Fruit fly (Drosophila melanogaster) whole organism, embryonic: Measurements from ENCODE around the gene ida.

ENCODE experiments used
- B-H2 ChIP-seq: fragments of 200-800 bp; sonication (Bioruptor generic); optimal IDR thresholded peaks from 2 replicates; lab custom pipeline; 2018; ENCODE audit warnings: missing biosample characterization, mild to moderate bottlenecking, missing genetic modification characterization
- BtbVII ChIP-seq: fragments of 200-800 bp; sonication (Bioruptor generic); optimal IDR thresholded peaks from 3 replicates; lab custom pipeline; 2017; ENCODE audit warnings: missing biosample characterization, mild to moderate bottlenecking, missing genetic modification characterization
- CG10979 ChIP-seq: fragments of 200-800 bp; sonication (Bioruptor generic); optimal IDR thresholded peaks from 2 replicates; lab custom pipeline; 2018; ENCODE audit warnings: missing biosample characterization, mild to moderate bottlenecking, missing genetic modification characterization, moderate library complexity
- CG11085 ChIP-seq: fragments of 200-800 bp; sonication (Bioruptor generic); IDR thresholded peaks from 2 replicates; pipeline ENCODE4 v1.3.6; 2022; ENCODE audit warnings: missing biosample characterization, missing genetic modification characterization
- CG11504 ChIP-seq: fragments of 200-800 bp; sonication (Bioruptor generic); optimal IDR thresholded peaks from 3 replicates; lab custom pipeline; 2019; ENCODE audit warnings: missing biosample characterization, mild to moderate bottlenecking, missing genetic modification characterization, moderate library complexity
- CG11723 ChIP-seq: fragments of 200-800 bp; sonication (Bioruptor generic); optimal IDR thresholded peaks from 2 replicates; lab custom pipeline; 2017; ENCODE audit warnings: missing biosample characterization, mild to moderate bottlenecking, missing genetic modification characterization
- CG12071 ChIP-seq: fragments of 200-800 bp; sonication (Bioruptor generic); optimal IDR thresholded peaks from 3 replicates; lab custom pipeline; 2018; ENCODE audit warnings: missing biosample characterization, mild to moderate bottlenecking, missing genetic modification characterization
- CG13624 ChIP-seq: fragments of 200-800 bp; sonication (Bioruptor generic); optimal IDR thresholded peaks from 2 replicates; lab custom pipeline; 2016; ENCODE audit warnings: missing biosample characterization, missing genetic modification characterization
- CG15514 ChIP-seq: fragments of 200-800 bp; sonication (Bioruptor generic); optimal IDR thresholded peaks from 3 replicates; lab custom pipeline; 2017; ENCODE audit warnings: missing biosample characterization, missing genetic modification characterization, mild to moderate bottlenecking, moderate library complexity, missing genetic modification reagents
- CG15601 ChIP-seq: fragments of 200-800 bp; sonication (Bioruptor generic); optimal IDR thresholded peaks from 3 replicates; lab custom pipeline; 2019; ENCODE audit warnings: missing biosample characterization, mild to moderate bottlenecking, missing genetic modification characterization, moderate library complexity
- CG15696 ChIP-seq: fragments of 200-800 bp; sonication (Bioruptor generic); optimal IDR thresholded peaks from 2 replicates; lab custom pipeline; 2019; ENCODE audit warnings: missing biosample characterization, mild to moderate bottlenecking, missing genetic modification characterization, moderate library complexity
- CG1602 ChIP-seq: fragments of 200-800 bp; sonication (Bioruptor generic); optimal IDR thresholded peaks from 3 replicates; lab custom pipeline; 2016; ENCODE audit warnings: missing biosample characterization, missing genetic modification characterization
- CG17802 ChIP-seq: fragments of 200-800 bp; sonication (Bioruptor generic); optimal IDR thresholded peaks from 2 replicates; lab custom pipeline; 2018; ENCODE audit warnings: missing biosample characterization, mild to moderate bottlenecking, missing genetic modification characterization, moderate library complexity
- CG17912 ChIP-seq: fragments of 200-800 bp; sonication (Bioruptor generic); optimal IDR thresholded peaks from 2 replicates; lab custom pipeline; 2018; ENCODE audit warnings: missing biosample characterization, mild to moderate bottlenecking, missing genetic modification characterization
- CG18262 ChIP-seq: fragments of 200-800 bp; optimal IDR thresholded peaks from 3 replicates; lab custom pipeline; 2019; ENCODE audit warnings: missing biosample characterization, mild to moderate bottlenecking, missing genetic modification characterization, moderate library complexity
- CG2712 ChIP-seq: fragments of 200-800 bp; optimal IDR thresholded peaks from 3 replicates; lab custom pipeline; 2019; ENCODE audit warnings: missing biosample characterization, mild to moderate bottlenecking, missing genetic modification characterization, moderate library complexity
- CG2875 ChIP-seq: fragments of 200-800 bp; sonication (Bioruptor generic); optimal IDR thresholded peaks from 2 replicates; lab custom pipeline; 2017; ENCODE audit warnings: missing biosample characterization, mild to moderate bottlenecking, missing genetic modification characterization, missing genetic modification reagents
- CG33213 ChIP-seq: fragments of 200-800 bp; sonication (Bioruptor generic); optimal IDR thresholded peaks from 3 replicates; lab custom pipeline; 2016; ENCODE audit warnings: missing biosample characterization, missing genetic modification characterization
- CG4404 ChIP-seq: fragments of 200-800 bp; sonication (Bioruptor generic); IDR thresholded peaks from 2 replicates; pipeline ENCODE4 v1.3.6; 2022; ENCODE audit warnings: missing biosample characterization, missing genetic modification characterization
- CG4854 ChIP-seq: fragments of 200-800 bp; sonication (Bioruptor generic); optimal IDR thresholded peaks from 2 replicates; lab custom pipeline; 2016; ENCODE audit warnings: missing biosample characterization, missing genetic modification characterization, inconsistent platforms
- CG6272 ChIP-seq: fragments of 200-800 bp; sonication (Bioruptor generic); IDR thresholded peaks from 2 replicates; pipeline ENCODE4 v1.3.6; 2022; ENCODE audit warnings: missing biosample characterization, missing genetic modification characterization
- CG6813 ChIP-seq: fragments of 200-800 bp; sonication (Bioruptor generic); optimal IDR thresholded peaks from 2 replicates; lab custom pipeline; 2017; ENCODE audit warnings: missing biosample characterization, missing genetic modification characterization, mild to moderate bottlenecking, moderate library complexity, missing genetic modification reagents
- CG7556 ChIP-seq: fragments of 200-800 bp; sonication (Bioruptor generic); optimal IDR thresholded peaks from 2 replicates; lab custom pipeline; 2017; ENCODE audit warnings: missing biosample characterization, mild to moderate bottlenecking, missing genetic modification characterization
- CG9797 ChIP-seq: fragments of 200-800 bp; sonication (Bioruptor generic); optimal IDR thresholded peaks from 3 replicates; lab custom pipeline; 2018; ENCODE audit warnings: missing biosample characterization, mild to moderate bottlenecking, missing genetic modification characterization
- CG9817 ChIP-seq: fragments of 200-800 bp; sonication (Bioruptor generic); optimal IDR thresholded peaks from 2 replicates; lab custom pipeline; 2018; ENCODE audit warnings: missing biosample characterization, mild to moderate bottlenecking, missing genetic modification characterization, moderate library complexity
- Hsf ChIP-seq: fragments of 200-800 bp; sonication (Bioruptor generic); optimal IDR thresholded peaks from 3 replicates; lab custom pipeline; 2016; ENCODE audit warnings: missing biosample characterization, missing genetic modification characterization
- Med ChIP-seq: fragments of 200-800 bp; sonication (Bioruptor generic); peaks from one replicate; lab custom pipeline; 2016; ENCODE audit warnings: missing biosample characterization, missing genetic modification characterization, mild to moderate bottlenecking, inconsistent platforms, moderate library complexity
- Mes4 ChIP-seq: fragments of 200-800 bp; sonication (Bioruptor generic); optimal IDR thresholded peaks from 2 replicates; lab custom pipeline; 2016; ENCODE audit warnings: missing biosample characterization, missing genetic modification characterization
- Myb ChIP-seq: fragments of 200-800 bp; sonication (Bioruptor generic); optimal IDR thresholded peaks from 2 replicates; lab custom pipeline; 2016; ENCODE audit warnings: missing biosample characterization, missing genetic modification characterization
- NC2β ChIP-seq: fragments of 200-800 bp; sonication (Bioruptor generic); optimal IDR thresholded peaks from 2 replicates; lab custom pipeline; 2016; ENCODE audit warnings: missing biosample characterization, missing genetic modification characterization
- Sin3A ChIP-seq: fragments of >200 bp; optimal IDR thresholded peaks from 2 replicates; lab custom pipeline; 2018
- Sry-δ ChIP-seq: fragments of 200-800 bp; sonication (Bioruptor generic); optimal IDR thresholded peaks from 2 replicates; lab custom pipeline; 2016; ENCODE audit warnings: missing biosample characterization, missing genetic modification characterization
- Usf ChIP-seq: fragments of 200-800 bp; sonication (Bioruptor generic); optimal IDR thresholded peaks from 2 replicates; lab custom pipeline; 2017; ENCODE audit warnings: missing genotype, missing biosample characterization, missing genetic modification characterization
- Vsx1 ChIP-seq: fragments of 200-800 bp; sonication (Bioruptor generic); optimal IDR thresholded peaks from 2 replicates; lab custom pipeline; 2017; ENCODE audit warnings: missing biosample characterization, mild to moderate bottlenecking, missing genetic modification characterization, missing genetic modification reagents
- bigmax ChIP-seq: fragments of 200-800 bp; sonication (Bioruptor generic); optimal IDR thresholded peaks from 2 replicates; lab custom pipeline; 2018; ENCODE audit warnings: missing biosample characterization, mild to moderate bottlenecking, missing genetic modification characterization
- dm ChIP-seq: fragments of 200-800 bp; sonication (Bioruptor generic); optimal IDR thresholded peaks from 3 replicates; lab custom pipeline; 2016; ENCODE audit warnings: missing biosample characterization, missing genetic modification characterization
- eve ChIP-seq, 2 experiments: fragments of >200 bp; optimal IDR thresholded peaks; 2 replicates each; lab custom pipeline; 2017; ENCODE audit warnings: missing biosample characterization in 2 of 2, missing genetic modification characterization in 2 of 2
- exex ChIP-seq: fragments of 200-800 bp; sonication (Bioruptor generic); optimal IDR thresholded peaks from 4 replicates; lab custom pipeline; 2018; ENCODE audit warnings: missing biosample characterization, mild to moderate bottlenecking, missing genetic modification characterization, moderate library complexity
- eyg ChIP-seq: fragments of 200-800 bp; sonication (Bioruptor generic); optimal IDR thresholded peaks from 3 replicates; lab custom pipeline; 2016; ENCODE audit warnings: missing biosample characterization, missing genetic modification characterization
- fd102C ChIP-seq: fragments of 200-800 bp; sonication (Bioruptor generic); optimal IDR thresholded peaks from 2 replicates; lab custom pipeline; 2018; ENCODE audit warnings: missing biosample characterization, mild to moderate bottlenecking, missing genetic modification characterization, moderate library complexity
- grau ChIP-seq: fragments of 200-800 bp; optimal IDR thresholded peaks from 3 replicates; lab custom pipeline; 2019; ENCODE audit warnings: missing biosample characterization, mild to moderate bottlenecking, missing genetic modification characterization, moderate library complexity
- ind ChIP-seq: fragments of 200-800 bp; sonication (Bioruptor generic); optimal IDR thresholded peaks from 3 replicates; lab custom pipeline; 2016; ENCODE audit warnings: missing biosample characterization, missing genetic modification characterization
- org-1 ChIP-seq: fragments of 200-800 bp; sonication (Bioruptor generic); optimal IDR thresholded peaks from 2 replicates; lab custom pipeline; 2017; ENCODE audit warnings: missing biosample characterization, missing genetic modification characterization
- pb ChIP-seq: fragments of 200-800 bp; sonication (Bioruptor generic); optimal IDR thresholded peaks from 3 replicates; lab custom pipeline; 2016; ENCODE audit warnings: missing biosample characterization, missing genetic modification characterization
- phol ChIP-seq: fragments of 200-800 bp; sonication (Bioruptor generic); optimal IDR thresholded peaks from 3 replicates; lab custom pipeline; 2018; ENCODE audit warnings: missing biosample characterization, mild to moderate bottlenecking, missing genetic modification characterization, moderate library complexity
- sc ChIP-seq, 3 experiments: fragments of >200 bp in 2 of 3; fragments of 200-800 bp in 1 of 3; sonication (Bioruptor generic) in 1 of 3; optimal IDR thresholded peaks; 2 replicates in 2 of 3; 3 replicates in 1 of 3; lab custom pipeline; 2017; ENCODE audit warnings: mild to moderate bottlenecking in 1 of 3, missing biosample characterization in 1 of 3, missing genetic modification characterization in 1 of 3, missing genetic modification reagents in 1 of 3
- sd ChIP-seq: fragments of 200-800 bp; sonication (Bioruptor generic); optimal IDR thresholded peaks from 3 replicates; lab custom pipeline; 2018; ENCODE audit warnings: missing biosample characterization, mild to moderate bottlenecking, missing genetic modification characterization, moderate library complexity
- sug ChIP-seq: fragments of 200-800 bp; optimal IDR thresholded peaks from 2 replicates; lab custom pipeline; 2019; ENCODE audit warnings: missing biosample characterization, mild to moderate bottlenecking, missing genetic modification characterization, moderate library complexity
- wek ChIP-seq: fragments of 200-800 bp; sonication (Bioruptor generic); optimal IDR thresholded peaks from 3 replicates; lab custom pipeline; 2018; ENCODE audit warnings: missing biosample characterization, mild to moderate bottlenecking, missing genetic modification characterization, moderate library complexity

Gene ida

dm6 chr3L:3902491-3903198 lies 2.5 kb upstream of the ida start, which contains the start of gene Ubi-p63E (continued):
- peak; percentile 63 for TF ChIP-seq CG9817 (tag; lab: Kevin White, UChicago)
- peak; percentile 63 for TF ChIP-seq CG10979
- peak; percentile 58 for TF ChIP-seq Usf (GFP tag; lab: Kevin White, UChicago)
- peak; percentile 5 for TF ChIP-seq CG15601
- no peak for TF ChIP-seq fd102C (GFP tag; lab: Kevin White, UChicago)
- peak; percentile 92 for TF ChIP-seq Med
- TF ChIP-seq CG2712 (tag; lab: Kevin White, UChicago): peak; percentile 60
- TF ChIP-seq CG11723 (GFP tag; lab: Kevin White, UChicago): peak; percentile 31
- TF ChIP-seq CG1602 (GFP tag; lab: Kevin White, UChicago): peak; percentile 47
- peak; percentile 60 for TF ChIP-seq pb
- TF ChIP-seq NC2β (GFP tag; lab: Kevin White, UChicago): peak; percentile 57
- peak; percentile 12 for TF ChIP-seq sug (tag; lab: Kevin White, UChicago)
- TF ChIP-seq CG17802: no peak
- peak; percentile 46 for TF ChIP-seq org-1 (GFP tag; lab: Kevin White, UChicago)
- TF ChIP-seq eve (GFP tag; optimal IDR thresholded peaks at IDR 0.05; lab: Kevin White, UChicago): no peak
- peak; percentile 35 for TF ChIP-seq CG2875 (GFP tag; lab: Kevin White, UChicago)
- TF ChIP-seq eyg (GFP tag; lab: Kevin White, UChicago): peak; percentile 61
- no peak for TF ChIP-seq sd (tag; lab: Kevin White, UChicago)
- peak; percentile 54 for TF ChIP-seq grau (tag; lab: Kevin White, UChicago)
- peak; percentile 13 for TF ChIP-seq CG4854 (GFP tag; lab: Kevin White, UChicago)
- peak; percentile 88 for TF ChIP-seq CG17912 (GFP tag; lab: Kevin White, UChicago)
- TF ChIP-seq CG15696 (tag; lab: Kevin White, UChicago): peak; percentile 59
- peak; percentile 69 for TF ChIP-seq CG18262
- peak; percentile 90 for TF ChIP-seq exex
- peak; percentile 13 for TF ChIP-seq Myb (GFP tag; lab: Kevin White, UChicago)
- TF ChIP-seq CG7556 (GFP tag; lab: Kevin White, UChicago): peak; percentile 58
- TF ChIP-seq CG11504 (tag; lab: Kevin White, UChicago): peak; percentile 57
- TF ChIP-seq CG33213: peak; percentile 52
- TF ChIP-seq phol (tag; lab: Kevin White, UChicago): peak; percentile 47
- peak; percentile 73 for TF ChIP-seq Hsf (GFP tag; lab: Kevin White, UChicago)
- no peak for TF ChIP-seq Vsx1 (GFP tag; lab: Kevin White, UChicago)
- peak; percentile 57 for TF ChIP-seq dm (GFP tag; lab: Kevin White, UChicago)
- peak; percentile 21 for TF ChIP-seq bigmax (GFP tag; lab: Kevin White, UChicago)
- TF ChIP-seq BtbVII: peak; percentile 33
- no peak for TF ChIP-seq CG11085 (GFP tag; lab: Robert Waterston, UW)
- TF ChIP-seq Mes4: peak; percentile 35
- TF ChIP-seq CG4404: no peak
- TF ChIP-seq Sin3A (lab: Kevin White, UChicago): no peak
- TF ChIP-seq CG9797 (GFP tag; lab: Kevin White, UChicago): peak; percentile 51
- peak; percentile 82 for TF ChIP-seq B-H2 (GFP tag; lab: Kevin White, UChicago)
- TF ChIP-seq CG6813 (GFP tag; lab: Kevin White, UChicago): peak; percentile 32
- no peak for TF ChIP-seq sc (optimal IDR thresholded peaks at IDR 0.05; lab: Kevin White, UChicago)
- peak; percentile 44 for TF ChIP-seq sc (GFP tag; optimal IDR thresholded peaks at IDR 0.05; lab: Kevin White, UChicago)
- TF ChIP-seq ind (GFP tag; lab: Kevin White, UChicago): peak; percentile 73
- peak; percentile 38 for TF ChIP-seq Sry-δ (GFP tag; lab: Kevin White, UChicago)
- TF ChIP-seq CG13624 (GFP tag; lab: Kevin White, UChicago): peak; percentile 56
- peak; percentile 72 for TF ChIP-seq CG6272 (GFP tag; lab: Robert Waterston, UW)
- TF ChIP-seq wek: peak; percentile 54
- no peak for TF ChIP-seq CG12071 (GFP tag; lab: Kevin White, UChicago)
- TF ChIP-seq CG15514 (GFP tag; lab: Kevin White, UChicago): peak; percentile 58
